Worm (Caenorhabditis elegans): Measurements from ENCODE around the gene ZC449.2.

ZC449.2 gene

DNA sequence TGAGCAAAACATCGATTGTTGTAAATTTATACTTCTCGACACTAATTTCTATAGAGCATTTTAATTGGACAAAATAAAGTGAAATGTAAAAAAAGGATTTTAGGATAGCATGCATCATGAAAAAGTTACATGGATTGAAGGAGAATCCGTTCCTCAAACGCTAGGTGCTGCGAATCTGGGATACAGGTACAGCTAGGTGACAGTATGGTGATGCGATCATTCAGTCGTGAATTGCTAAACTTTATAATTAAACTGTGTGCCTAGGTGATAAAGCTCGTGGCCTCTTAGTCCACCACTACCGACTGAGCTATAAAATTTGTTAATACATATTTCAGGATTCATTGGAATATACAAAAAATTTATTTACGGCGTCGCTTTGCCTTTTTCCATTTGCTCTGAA is 45.5 kb downstream of the ZC449.2 start:
- no peak for TF ChIP-seq egl-27 (tag; optimal IDR thresholded peaks at IDR 0.05)
- TF ChIP-seq ama-1 (optimal IDR thresholded peaks at IDR 0.05) = peak; percentile 41

ce11 chrX:5067796-5068195 is 46.7 kb downstream of the ZC449.2 start, which contains the start of gene clc-7:
TSS of gene clc-7 (plus strand) at chrX:5068096.
- TF ChIP-seq ztf-11 (tag; optimal IDR thresholded peaks at IDR 0.05) (no peak), sea-2 (GFP tag; optimal IDR thresholded peaks at IDR 0.05) (no peak), R02D3.7 (tag; optimal IDR thresholded peaks at IDR 0.05) (no peak), nhr-67 (tag; optimal IDR thresholded peaks at IDR 0.05) (no peak)

ce11 chrX:5071025-5071424 is 49.9 kb downstream of the ZC449.2 start:
- TF ChIP-seq nhr-12 (tag; optimal IDR thresholded peaks at IDR 0.05) (no peak), daf-12 (tag; optimal IDR thresholded peaks at IDR 0.05) (no peak), mml-1 (tag; optimal IDR thresholded peaks at IDR 0.05) (no peak), lsy-12 (tag; optimal IDR thresholded peaks at IDR 0.05) (no peak), sea-2 (GFP tag; optimal IDR thresholded peaks at IDR 0.05) (no peak), fkh-10 (GFP tag; optimal IDR thresholded peaks at IDR 0.05) (no peak), ZK546.5 (tag; optimal IDR thresholded peaks at IDR 0.05) (no peak)

All from whole organism, L3 larva.